Fruit fly (Drosophila melanogaster): ENCODE data around the gene CG34161.

- TF ChIP-seq CTCF (optimal IDR thresholded peaks at IDR 0.05) = no peak
- no peak for TF ChIP-seq CG8478 (optimal IDR thresholded peaks at IDR 0.05)
These were observed 27.8 kb downstream of the CG34161 start for dm6 chr2L:10553692-10554091.
